Fruit fly (Drosophila melanogaster) whole organism, wandering third instar larva: ENCODE measurements around the gene CG8671.

Experiments used
- Abd-B ChIP-seq: fragments of >200 bp; optimal IDR thresholded peaks from 2 replicates; lab custom pipeline; 2017; ENCODE audit warnings: missing biosample characterization, missing genetic modification characterization
- CG32264 ChIP-seq: fragments of 200-800 bp; sonication (Bioruptor generic); optimal IDR thresholded peaks from 2 replicates; lab custom pipeline; 2016; ENCODE audit warnings: missing biosample characterization, missing genetic modification characterization
- CG9705 ChIP-seq: fragments of 200-800 bp; sonication (Bioruptor generic); optimal IDR thresholded peaks from 2 replicates; lab custom pipeline; 2018; ENCODE audit warnings: missing biosample characterization, mild to moderate bottlenecking, missing genetic modification characterization
- CrebA ChIP-seq: fragments of 200-800 bp; sonication (Bioruptor generic); optimal IDR thresholded peaks from 2 replicates; lab custom pipeline; 2016; ENCODE audit warnings: missing biosample characterization, mild to moderate bottlenecking, missing genetic modification characterization, borderline replicate concordance
- Dfd ChIP-seq: fragments of >200 bp; optimal IDR thresholded peaks from 2 replicates; lab custom pipeline; 2017; ENCODE audit warnings: missing biosample characterization, missing genetic modification characterization
- Dif ChIP-seq: fragments of 200-275, 200-300 bp; sonication (Bioruptor generic); optimal IDR thresholded peaks from 2 replicates; lab custom pipeline; 2018; ENCODE audit warnings: missing biosample characterization, missing genetic modification characterization; ENCODE audit not compliant: partially characterized antibody
- GATAd ChIP-seq: sonication (Bioruptor generic); optimal IDR thresholded peaks from 2 replicates; lab custom pipeline; 2016; ENCODE audit warnings: missing biosample characterization, missing genetic modification characterization
- HLH106 ChIP-seq: fragments of 200-800 bp; optimal IDR thresholded peaks from 3 replicates; lab custom pipeline; 2019; ENCODE audit warnings: missing biosample characterization, mild to moderate bottlenecking, missing genetic modification characterization, moderate library complexity
- Hnf4 ChIP-seq: fragments of 200-800 bp; sonication (Bioruptor generic); optimal IDR thresholded peaks from 2 replicates; lab custom pipeline; 2016; ENCODE audit warnings: missing biosample characterization, mild to moderate bottlenecking, missing genetic modification characterization
- Hr78 ChIP-seq: fragments of >200 bp; optimal IDR thresholded peaks from 2 replicates; lab custom pipeline; 2017; ENCODE audit warnings: missing biosample characterization, missing genetic modification characterization
- Hr83 ChIP-seq: fragments of 200-300 bp; sonication (Bioruptor generic); optimal IDR thresholded peaks from 2 replicates; lab custom pipeline; 2016; ENCODE audit warnings: missing biosample characterization, mild to moderate bottlenecking, missing genetic modification characterization, moderate library complexity; ENCODE audit not compliant: poor library complexity, severe bottlenecking
- Jra ChIP-seq: sonication (Bioruptor generic); optimal IDR thresholded peaks from 2 replicates; lab custom pipeline; 2016; ENCODE audit warnings: missing biosample characterization, missing genetic modification characterization
- Mio ChIP-seq: sonication (Bioruptor generic); optimal IDR thresholded peaks from 2 replicates; lab custom pipeline; 2016; ENCODE audit warnings: missing biosample characterization, missing genetic modification characterization
- Myc ChIP-seq: fragments of >200 bp; optimal IDR thresholded peaks from 2 replicates; lab custom pipeline; 2017
- N ChIP-seq: fragments of >200 bp; optimal IDR thresholded peaks from 2 replicates; lab custom pipeline; 2018; ENCODE audit warnings: missing biosample characterization, missing external identifiers, missing genetic modification characterization
- OdsH ChIP-seq: fragments of 200-800 bp; sonication (Bioruptor generic); optimal IDR thresholded peaks from 2 replicates; lab custom pipeline; 2016; ENCODE audit warnings: missing biosample characterization, mild to moderate bottlenecking, missing genetic modification characterization
- Rel ChIP-seq, 2 experiments: fragments of 200-800 bp; sonication (Bioruptor generic) in 1 of 2; optimal IDR thresholded peaks; 2 replicates in 1 of 2; 3 replicates in 1 of 2; lab custom pipeline; 2016 to 2019; ENCODE audit warnings: mild to moderate bottlenecking in 2 of 2, missing biosample characterization in 2 of 2, missing genetic modification characterization in 2 of 2, moderate library complexity in 1 of 2
- Sp1 ChIP-seq: fragments of 200-800 bp; sonication (Bioruptor generic); optimal IDR thresholded peaks from 3 replicates; lab custom pipeline; 2019; ENCODE audit warnings: missing biosample characterization, mild to moderate bottlenecking, missing genetic modification characterization, moderate library complexity
- Vsx2 ChIP-seq: fragments of 200-300, 225-300 bp; sonication (Bioruptor generic); optimal IDR thresholded peaks from 2 replicates; lab custom pipeline; 2018; ENCODE audit warnings: missing biosample characterization, missing genetic modification characterization; ENCODE audit not compliant: partially characterized antibody
- br ChIP-seq: fragments of 200-800 bp; sonication (Bioruptor generic); optimal IDR thresholded peaks from 2 replicates; lab custom pipeline; 2016; ENCODE audit warnings: missing biosample characterization, missing genetic modification characterization
- brk ChIP-seq: fragments of 200-800 bp; sonication (Bioruptor generic); optimal IDR thresholded peaks from 2 replicates; lab custom pipeline; 2016; ENCODE audit warnings: missing biosample characterization, mild to moderate bottlenecking, missing genetic modification characterization
- dl ChIP-seq, 2 experiments: fragments of 175-275, 200-275 bp in 1 of 2; fragments of 200-275 bp in 1 of 2; sonication (Bioruptor generic); optimal IDR thresholded peaks; lab custom pipeline; 2018; ENCODE audit warnings: mild to moderate bottlenecking in 2 of 2, missing biosample characterization in 2 of 2, missing genetic modification characterization in 2 of 2, moderate library complexity in 2 of 2; ENCODE audit not compliant: partially characterized antibody in 2 of 2, insufficient read depth in 1 of 2
- dmrt93B ChIP-seq: fragments of 200-800 bp; sonication (Bioruptor generic); optimal IDR thresholded peaks from 2 replicates; lab custom pipeline; 2018; ENCODE audit warnings: missing biosample characterization, mild to moderate bottlenecking, missing genetic modification characterization
- dsf ChIP-seq: sonication (Bioruptor generic); optimal IDR thresholded peaks from 2 replicates; lab custom pipeline; 2016; ENCODE audit warnings: missing biosample characterization, missing genetic modification characterization, borderline replicate concordance
- ey ChIP-seq: fragments of 200-800 bp; sonication (Bioruptor generic); optimal IDR thresholded peaks from 2 replicates; lab custom pipeline; 2016; ENCODE audit warnings: missing biosample characterization, missing genetic modification characterization
- foxo ChIP-seq, 2 experiments: fragments of 200-800 bp; sonication (Bioruptor generic); optimal IDR thresholded peaks; 2 replicates in 1 of 2; 3 replicates in 1 of 2; lab custom pipeline; 2016 to 2017; ENCODE audit warnings: missing biosample characterization in 2 of 2, missing genetic modification characterization in 2 of 2
- fru ChIP-seq: fragments of 200-800 bp; sonication (Bioruptor generic); optimal IDR thresholded peaks from 3 replicates; lab custom pipeline; 2016; ENCODE audit warnings: missing biosample characterization, mild to moderate bottlenecking, missing genetic modification characterization
- h ChIP-seq: fragments of 200-800 bp; sonication (Bioruptor generic); optimal IDR thresholded peaks from 3 replicates; lab custom pipeline; 2016; ENCODE audit warnings: missing biosample characterization, mild to moderate bottlenecking, missing genetic modification characterization
- jim ChIP-seq: fragments of 175-275, 200-325 bp; sonication (Bioruptor generic); optimal IDR thresholded peaks from 2 replicates; lab custom pipeline; 2016; ENCODE audit warnings: missing biosample characterization, mild to moderate bottlenecking, missing genetic modification characterization
- lola ChIP-seq: fragments of >200 bp; optimal IDR thresholded peaks from 2 replicates; lab custom pipeline; 2017; ENCODE audit warnings: missing biosample characterization, missing genetic modification characterization
- pan ChIP-seq: fragments of >200 bp; optimal IDR thresholded peaks from 2 replicates; lab custom pipeline; 2017
- psq ChIP-seq: fragments of 200-800 bp; sonication (Bioruptor generic); optimal IDR thresholded peaks from 3 replicates; lab custom pipeline; 2017; ENCODE audit warnings: missing biosample characterization, mild to moderate bottlenecking, missing genetic modification characterization, moderate library complexity
- rgr ChIP-seq: fragments of 200-800 bp; sonication (Bioruptor generic); optimal IDR thresholded peaks from 3 replicates; lab custom pipeline; 2016; ENCODE audit warnings: missing biosample characterization, mild to moderate bottlenecking, missing genetic modification characterization
- sage ChIP-seq: fragments of 200-800 bp; sonication (Bioruptor generic); optimal IDR thresholded peaks from 2 replicates; lab custom pipeline; 2016; ENCODE audit warnings: missing biosample characterization, mild to moderate bottlenecking, missing genetic modification characterization
- sv ChIP-seq: fragments of 200-800 bp; sonication (Bioruptor generic); optimal IDR thresholded peaks from 3 replicates; lab custom pipeline; 2016; ENCODE audit warnings: missing biosample characterization, missing genetic modification characterization
- tai ChIP-seq: sonication (Bioruptor generic); optimal IDR thresholded peaks from 2 replicates; lab custom pipeline; 2016; ENCODE audit warnings: missing biosample characterization, missing genetic modification characterization
- usp ChIP-seq: fragments of >200 bp; optimal IDR thresholded peaks from 2 replicates; lab custom pipeline; 2017; ENCODE audit warnings: missing biosample characterization, missing genetic modification characterization
- woc ChIP-seq: sonication (Bioruptor generic); optimal IDR thresholded peaks from 2 replicates; lab custom pipeline; 2016; ENCODE audit warnings: missing biosample characterization, mild to moderate bottlenecking, missing genetic modification characterization

The CG8671 gene

DNA sequence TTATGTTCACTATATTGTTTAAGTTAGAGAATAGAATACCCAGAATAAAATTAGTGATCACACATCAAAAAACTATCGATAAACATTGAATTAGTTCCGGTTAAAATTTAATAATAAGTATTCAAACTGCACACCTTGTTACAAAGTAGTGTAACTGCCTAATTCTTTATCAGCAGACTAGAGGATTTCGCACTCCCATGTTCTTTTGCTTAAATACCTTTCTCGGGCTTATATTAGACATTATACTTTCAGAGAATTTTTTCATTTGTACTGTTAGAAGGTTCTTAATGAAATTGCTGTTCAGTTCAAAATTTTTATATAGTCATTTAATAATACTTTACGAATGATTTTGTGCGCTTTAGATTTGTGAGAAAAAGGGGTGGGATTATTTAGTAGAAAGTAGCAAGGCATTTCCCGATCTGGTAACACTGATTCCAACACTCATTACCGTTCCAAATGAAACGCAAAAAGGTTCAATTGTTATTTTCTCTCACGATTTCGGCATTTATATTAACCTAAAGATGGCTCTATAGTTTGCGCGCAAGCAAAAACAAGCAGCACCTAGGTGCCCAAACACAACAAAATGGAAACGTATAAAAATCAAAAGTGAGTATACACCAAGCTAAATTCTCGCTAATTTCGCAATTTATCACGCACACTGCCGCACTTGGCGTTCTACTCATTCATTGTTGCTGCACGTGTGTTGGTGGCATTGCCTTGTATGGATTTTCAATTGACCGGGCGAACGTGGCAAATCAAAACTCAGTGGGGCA is 47.9 kb downstream of the CG8671 start, which contains the start of gene crc:
TSS of gene crc (plus strand) at position 440 of the 773 bp plus-strand sequence.
- TF ChIP-seq Sp1 (GFP tag; lab: Kevin White, UChicago) (no peak), jim (GFP tag; lab: Kevin White, UChicago) (no peak), Jra (GFP tag; lab: Kevin White, UChicago) (no peak), lola (GFP tag; lab: Kevin White, UChicago) (no peak), Mio (GFP tag; lab: Kevin White, UChicago) (no peak), usp (GFP tag; lab: Kevin White, UChicago) (no peak), Hr78 (GFP tag; lab: Kevin White, UChicago) (no peak), CrebA (GFP tag; lab: Kevin White, UChicago) (peak; percentile 87), Hnf4 (GFP tag; lab: Kevin White, UChicago) (peak; percentile 36), Vsx2 (GFP tag; lab: Kevin White, UChicago) (no peak), Dfd (GFP tag; lab: Kevin White, UChicago) (no peak), N (peak; percentile 7), rgr (GFP tag; lab: Kevin White, UChicago) (peak; percentile 16), br (peak; percentile 21), h (no peak), sage (no peak), Myc (no peak), woc (GFP tag; lab: Kevin White, UChicago) (peak; percentile 53), sv (GFP tag; lab: Kevin White, UChicago) (peak; percentile 46), CG32264 (GFP tag; lab: Kevin White, UChicago) (no peak), ey (GFP tag; lab: Kevin White, UChicago) (no peak), Dif (GFP tag; lab: Kevin White, UChicago) (no peak), Hr83 (GFP tag; lab: Kevin White, UChicago) (no peak), brk (peak; percentile 41), pan (lab: Kevin White, UChicago) (no peak), tai (GFP tag; lab: Kevin White, UChicago) (peak; percentile 50), dl (GFP tag; optimal IDR thresholded peaks at IDR 0.05; lab: Kevin White, UChicago; ENCODE audit: insufficient read depth in 1 of 2, partially characterized antibody in 2 of 2) (no peak), Rel (GFP tag; optimal IDR thresholded peaks at IDR 0.05; lab: Kevin White, UChicago) (no peak), Rel (tag; optimal IDR thresholded peaks at IDR 0.05; lab: Kevin White, UChicago) (peak; percentile 12), psq (GFP tag; lab: Kevin White, UChicago) (no peak), CG9705 (GFP tag; lab: Kevin White, UChicago) (no peak), dsf (no peak), OdsH (GFP tag; lab: Kevin White, UChicago) (no peak), Abd-B (GFP tag; lab: Kevin White, UChicago) (no peak), HLH106 (peak; percentile 39), fru (GFP tag; lab: Kevin White, UChicago) (no peak), foxo (GFP tag; optimal IDR thresholded peaks at IDR 0.05; lab: Kevin White, UChicago) (peak in 1 of 2 experiments; percentile 47), GATAd (GFP tag; lab: Kevin White, UChicago) (no peak), dmrt93B (GFP tag; lab: Kevin White, UChicago) (no peak)

DNA sequence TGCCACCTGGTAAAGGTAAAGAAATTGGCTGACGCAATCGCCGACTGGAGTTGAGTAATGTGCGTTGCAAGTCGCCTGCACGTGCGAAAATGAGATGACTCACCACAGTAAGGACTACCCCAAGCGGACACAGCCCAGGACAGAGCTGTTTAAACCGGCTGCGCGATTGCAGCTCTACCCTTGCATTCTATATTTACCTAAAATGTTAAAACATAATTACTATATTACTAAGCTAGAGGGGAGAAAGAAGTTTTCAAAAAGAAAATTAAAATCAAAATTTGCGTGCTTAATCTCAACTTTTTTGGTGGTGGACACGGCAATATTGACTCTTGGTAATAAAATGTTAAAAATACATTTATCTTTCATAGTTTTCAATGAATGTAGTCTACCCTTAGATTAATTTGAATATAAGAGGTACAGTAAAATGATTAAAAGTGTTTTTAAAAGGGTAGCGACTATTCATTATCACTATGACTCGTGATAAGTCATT is 48.5 kb downstream of the CG8671 start:
- no peak for TF ChIP-seq brk
- no peak for TF ChIP-seq OdsH (GFP tag; lab: Kevin White, UChicago)
- TF ChIP-seq Hr78 (GFP tag; lab: Kevin White, UChicago) = no peak
- TF ChIP-seq N = no peak
- TF ChIP-seq Jra (GFP tag; lab: Kevin White, UChicago) = no peak
- no peak for TF ChIP-seq br
- TF ChIP-seq Vsx2 (GFP tag; lab: Kevin White, UChicago) = no peak
- no peak for TF ChIP-seq jim (GFP tag; lab: Kevin White, UChicago)
- TF ChIP-seq CG9705 (GFP tag; lab: Kevin White, UChicago) = no peak
- no peak for TF ChIP-seq pan (lab: Kevin White, UChicago)
- no peak for TF ChIP-seq sv (GFP tag; lab: Kevin White, UChicago)
- TF ChIP-seq tai (GFP tag; lab: Kevin White, UChicago) = no peak
- no peak for TF ChIP-seq lola (GFP tag; lab: Kevin White, UChicago)
- TF ChIP-seq Dif (GFP tag; lab: Kevin White, UChicago) = no peak
- no peak for TF ChIP-seq ey (GFP tag; lab: Kevin White, UChicago)
- TF ChIP-seq CG32264 (GFP tag; lab: Kevin White, UChicago) = no peak
- no peak for TF ChIP-seq fru (GFP tag; lab: Kevin White, UChicago)
- no peak for TF ChIP-seq usp (GFP tag; lab: Kevin White, UChicago)
- no peak for TF ChIP-seq rgr (GFP tag; lab: Kevin White, UChicago)
